Fruit fly (Drosophila melanogaster): ENCODE results near the gene CG8112.

DNA sequence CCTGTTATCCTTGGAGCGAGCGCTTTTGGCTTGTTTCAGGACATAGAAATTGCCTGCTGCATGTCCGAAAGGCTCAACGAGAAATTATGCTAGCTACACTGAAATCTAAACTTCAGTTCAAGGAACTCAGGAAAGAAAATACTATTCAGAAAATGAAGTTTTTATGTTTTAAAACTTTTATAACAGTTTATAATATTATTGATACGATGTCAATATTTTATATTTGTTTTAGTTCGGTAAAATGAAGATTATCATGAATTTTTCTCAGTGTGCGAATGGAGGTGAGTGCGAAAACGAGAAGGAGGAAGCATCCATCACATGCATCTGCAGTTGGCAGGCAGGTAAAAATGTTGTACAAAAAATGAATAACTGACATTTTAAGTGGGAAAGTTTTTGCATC, 33.6 kb downstream of the CG8112 start:
- TF ChIP-seq lola (GFP tag; optimal IDR thresholded peaks at IDR 0.05) (no peak), pan (optimal IDR thresholded peaks at IDR 0.05) (no peak)
